Worm (Caenorhabditis elegans) whole organism, late embryonic: ENCODE data around the gene cgp-1.

Experiments used
- ahr-1 ChIP-seq: sonication (generic microtip); optimal IDR thresholded peaks from 2 replicates; lab custom pipeline; 2016; ENCODE audit warnings: missing genetic modification characterization, missing compliant biosample characterization
- ama-1 ChIP-seq: fragments of 150-350 bp; optimal IDR thresholded peaks from 2 replicates; lab custom pipeline; 2014
- ceh-2 ChIP-seq: sonication (generic microtip); optimal IDR thresholded peaks from 2 replicates; lab custom pipeline; 2016; ENCODE audit warnings: missing genotype, missing genetic modification characterization, missing compliant biosample characterization
- ceh-45 ChIP-seq: fragments of 200-800 bp; sonication (Bioruptor generic); IDR thresholded peaks from 2 replicates; pipeline ENCODE4 v1.3.6; 2022; ENCODE audit warnings: missing genetic modification reagents, missing genetic modification characterization, missing compliant biosample characterization
- dmd-4 ChIP-seq: sonication (generic microtip); optimal IDR thresholded peaks from 2 replicates; lab custom pipeline; 2016; ENCODE audit warnings: borderline replicate concordance, missing genetic modification characterization, missing compliant biosample characterization
- ets-4 ChIP-seq: sonication (generic microtip); optimal IDR thresholded peaks from 2 replicates; lab custom pipeline; 2016; ENCODE audit warnings: missing genetic modification characterization, missing compliant biosample characterization
- fkh-10 ChIP-seq: fragments of 150-350 bp; optimal IDR thresholded peaks from 2 replicates; lab custom pipeline; 2014; ENCODE audit warnings: missing biosample characterization, missing genetic modification reagents, missing genetic modification characterization
- hlh-15 ChIP-seq: sonication (generic microtip); optimal IDR thresholded peaks from 2 replicates; lab custom pipeline; 2016; ENCODE audit warnings: missing genetic modification characterization, missing compliant biosample characterization
- pha-4 ChIP-seq: fragments of 150-350 bp; optimal IDR thresholded peaks from 2 replicates; lab custom pipeline; 2018; ENCODE audit warnings: missing biosample characterization, missing genetic modification reagents, missing genetic modification characterization
- ttx-3 ChIP-seq: sonication (generic microtip); optimal IDR thresholded peaks from 2 replicates; lab custom pipeline; 2016; ENCODE audit warnings: missing genetic modification reagents, missing genetic modification characterization, missing compliant biosample characterization
- ztf-16 ChIP-seq: sonication (generic microtip); optimal IDR thresholded peaks from 2 replicates; lab custom pipeline; 2017; ENCODE audit warnings: missing genetic modification characterization, missing compliant biosample characterization

ce11 chrV:83732-84131 lies 38.9 kb downstream of the cgp-1 start, which contains the start of gene daam-1:
- TF ChIP-seq ceh-2: no peak
- TF ChIP-seq hlh-15 (tag; lab: Kevin White, UChicago): no peak
- no peak for TF ChIP-seq ama-1
- TF ChIP-seq fkh-10 (GFP tag; lab: Kevin White, UChicago): no peak
- TF ChIP-seq ets-4: no peak
- no peak for TF ChIP-seq ceh-45
- no peak for TF ChIP-seq dmd-4 (tag; lab: Kevin White, UChicago)
- TF ChIP-seq ahr-1: no peak
- TF ChIP-seq pha-4 (tag; lab: Kevin White, UChicago): no peak
- no peak for TF ChIP-seq ztf-16 (tag; lab: Kevin White, UChicago)
- no peak for TF ChIP-seq ttx-3 (tag; lab: Kevin White, UChicago)
